Worm (Caenorhabditis elegans): ENCODE results near the gene W07G1.7.

W07G1.7 gene

DNA sequence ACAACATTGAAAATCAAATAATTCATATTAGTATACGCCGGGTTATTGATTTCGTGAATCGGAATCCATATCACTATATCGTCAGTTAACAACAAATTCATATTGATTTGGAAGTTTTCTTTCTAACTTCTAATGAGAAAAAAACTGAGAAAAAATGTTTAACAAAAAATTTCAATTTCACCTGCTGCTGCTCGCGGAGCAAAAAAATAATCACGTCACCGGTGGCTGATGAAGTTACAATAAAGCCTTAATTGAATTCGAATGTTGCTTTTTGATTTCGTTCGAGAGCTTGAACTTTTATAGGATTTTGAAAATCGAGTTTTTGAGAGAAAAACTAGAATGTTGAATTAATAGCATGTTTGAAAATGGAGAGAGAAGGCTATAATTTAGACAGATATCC, 2.8 kb upstream of the W07G1.7 start, which contains the start of gene sre-43:
TSS of gene sre-43 (minus strand) at position 101 of the 400 bp plus-strand sequence.
- TF ChIP-seq elt-1 (tag; optimal IDR thresholded peaks at IDR 0.05; ENCODE audit: borderline replicate concordance, insufficient read depth) (no peak), unc-39 (tag; optimal IDR thresholded peaks at IDR 0.05) (no peak), ceh-39 (tag; optimal IDR thresholded peaks at IDR 0.05) (no peak), nhr-237 (tag; optimal IDR thresholded peaks at IDR 0.05) (no peak), mep-1 (tag; optimal IDR thresholded peaks at IDR 0.05) (no peak), ceh-83 (GFP tag; optimal IDR thresholded peaks at IDR 0.05) (no peak), blmp-1 (tag; optimal IDR thresholded peaks at IDR 0.05) (no peak), cnd-1 (tag; optimal IDR thresholded peaks at IDR 0.05) (no peak), pha-4 (tag; optimal IDR thresholded peaks at IDR 0.05) (no peak), elt-3 (tag; optimal IDR thresholded peaks at IDR 0.05) (no peak), ztf-11 (tag; optimal IDR thresholded peaks at IDR 0.05) (no peak), flh-1 (GFP tag; optimal IDR thresholded peaks at IDR 0.05) (no peak), ces-1 (GFP tag; optimal IDR thresholded peaks at IDR 0.05) (no peak), sptf-1 (tag; optimal IDR thresholded peaks at IDR 0.05) (no peak)

DNA sequence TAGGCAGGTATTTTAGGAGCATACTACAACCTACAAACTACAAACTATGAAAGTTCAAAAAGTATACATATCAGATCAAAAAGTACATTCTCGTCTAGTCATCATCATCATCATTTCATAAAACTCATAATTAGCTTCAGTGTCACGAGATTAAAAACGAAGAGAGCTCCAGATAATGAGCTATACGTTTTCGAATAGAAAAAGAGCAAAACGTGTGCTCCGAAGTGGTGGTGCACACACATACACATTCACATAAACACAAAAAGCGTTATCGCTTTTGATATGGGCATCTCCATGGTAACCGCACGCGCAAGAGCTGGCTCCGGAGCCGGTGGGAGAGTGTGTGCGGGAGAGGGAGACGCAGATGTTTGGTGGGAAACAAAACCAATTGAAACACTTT, 1.8 kb downstream of the W07G1.7 start:
- TF ChIP-seq nhr-12 (tag; optimal IDR thresholded peaks at IDR 0.05) (no peak), lin-32 (GFP tag; optimal IDR thresholded peaks at IDR 0.05) (no peak), ceh-83 (GFP tag; optimal IDR thresholded peaks at IDR 0.05) (no peak), lin-13 (tag; optimal IDR thresholded peaks at IDR 0.05) (no peak), sem-2 (GFP tag; optimal IDR thresholded peaks at IDR 0.05) (no peak), elt-1 (tag; optimal IDR thresholded peaks at IDR 0.05; ENCODE audit: borderline replicate concordance, insufficient read depth) (no peak), mep-1 (tag; optimal IDR thresholded peaks at IDR 0.05) (no peak), M03D4.4 (tag; optimal IDR thresholded peaks at IDR 0.05) (no peak), lsy-2 (tag; optimal IDR thresholded peaks at IDR 0.05) (no peak), ces-1 (GFP tag; optimal IDR thresholded peaks at IDR 0.05) (no peak), sptf-1 (tag; optimal IDR thresholded peaks at IDR 0.05) (no peak)

DNA sequence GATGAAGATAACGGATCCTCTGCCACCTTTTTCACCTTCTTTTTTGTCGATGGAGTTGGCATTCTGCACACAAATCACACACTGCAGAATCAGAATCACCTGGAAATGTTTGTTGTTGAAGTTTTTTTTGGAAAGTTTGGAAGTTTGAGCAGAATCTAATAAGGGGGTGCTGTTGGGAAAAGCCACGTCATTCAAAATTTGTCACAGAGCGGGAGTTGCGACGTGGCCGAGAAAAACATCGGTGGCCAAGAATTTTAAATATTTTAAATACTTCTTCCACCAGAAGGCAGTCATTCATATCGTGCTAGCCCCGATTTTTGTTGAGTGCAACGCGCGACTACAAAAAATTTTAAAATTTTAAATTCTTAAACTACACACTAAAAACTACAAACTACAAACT, 3.8 kb downstream of the W07G1.7 start, which contains the start of gene rpi-1:
TSS of gene rpi-1 (minus strand) at position 101 of the 400 bp plus-strand sequence.
- TF ChIP-seq elt-3 (tag; optimal IDR thresholded peaks at IDR 0.05) (no peak), drap-1 (GFP tag; optimal IDR thresholded peaks at IDR 0.05) (no peak), nhr-12 (tag; optimal IDR thresholded peaks at IDR 0.05) (no peak), sptf-1 (tag; optimal IDR thresholded peaks at IDR 0.05) (no peak), ces-1 (GFP tag; optimal IDR thresholded peaks at IDR 0.05) (no peak), mls-2 (tag; optimal IDR thresholded peaks at IDR 0.05) (no peak), nhr-2 (tag; optimal IDR thresholded peaks at IDR 0.05) (no peak), nhr-76 (tag; optimal IDR thresholded peaks at IDR 0.05) (no peak), ceh-83 (GFP tag; optimal IDR thresholded peaks at IDR 0.05) (no peak)

DNA sequence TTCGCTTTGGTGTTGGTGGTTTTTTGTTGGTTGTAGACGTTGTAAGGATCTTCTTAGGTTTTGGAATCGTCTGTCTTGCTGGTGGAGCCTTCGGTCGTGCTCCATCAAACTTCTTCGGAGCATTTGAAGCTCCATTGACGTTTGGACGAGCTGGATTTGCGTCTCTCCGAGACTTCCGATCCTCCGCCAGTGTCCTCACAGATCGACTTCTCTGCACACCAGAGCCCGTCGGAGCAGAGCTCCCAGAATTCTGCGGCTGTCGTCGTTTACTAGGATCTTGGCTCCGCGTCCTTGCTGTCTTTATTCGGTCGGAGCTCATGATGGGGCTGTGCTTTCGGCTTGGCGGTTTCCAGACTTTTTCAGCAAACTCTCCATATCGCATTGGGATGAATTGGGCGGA, 4.6 kb downstream of the W07G1.7 start:
- TF ChIP-seq nhr-28 (tag; optimal IDR thresholded peaks at IDR 0.05) (no peak), unc-39 (tag; optimal IDR thresholded peaks at IDR 0.05) (no peak), lin-32 (GFP tag; optimal IDR thresholded peaks at IDR 0.05) (no peak), elt-1 (tag; optimal IDR thresholded peaks at IDR 0.05; ENCODE audit: borderline replicate concordance, insufficient read depth) (no peak), sptf-1 (tag; optimal IDR thresholded peaks at IDR 0.05) (no peak), mls-2 (tag; optimal IDR thresholded peaks at IDR 0.05) (no peak), blmp-1 (tag; optimal IDR thresholded peaks at IDR 0.05) (no peak), zip-8 (tag; optimal IDR thresholded peaks at IDR 0.05) (no peak), mab-5 (tag; optimal IDR thresholded peaks at IDR 0.05) (no peak), lin-13 (tag; optimal IDR thresholded peaks at IDR 0.05) (no peak)

DNA sequence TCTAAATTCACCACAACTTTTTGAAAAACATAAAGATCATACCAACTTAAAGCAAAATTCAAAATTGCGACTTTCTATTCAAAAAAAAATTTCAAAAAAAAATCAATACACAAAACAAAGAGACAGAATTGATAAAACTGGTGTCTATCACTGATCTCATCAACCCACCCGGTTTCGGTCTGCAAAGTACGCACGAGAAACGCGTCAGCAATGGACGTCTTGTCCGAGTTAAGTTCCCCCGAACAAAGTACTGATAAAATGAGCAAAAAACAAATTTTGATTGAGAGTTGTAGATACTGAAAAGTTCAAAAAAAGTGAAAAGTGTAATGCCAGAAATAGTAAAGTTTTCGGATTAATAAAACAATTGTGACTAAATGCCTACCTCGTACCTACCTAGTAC, 7.8 kb downstream of the W07G1.7 start:
- TF ChIP-seq snpc-4 (tag; optimal IDR thresholded peaks at IDR 0.05): no peak
- TF ChIP-seq elt-1 (tag; optimal IDR thresholded peaks at IDR 0.05; ENCODE audit: borderline replicate concordance, insufficient read depth): no peak
- TF ChIP-seq mep-1 (tag; optimal IDR thresholded peaks at IDR 0.05): no peak
- TF ChIP-seq lin-13 (tag; optimal IDR thresholded peaks at IDR 0.05): no peak
- no peak for TF ChIP-seq hlh-1 (tag; optimal IDR thresholded peaks at IDR 0.05)
- TF ChIP-seq mab-5 (tag; optimal IDR thresholded peaks at IDR 0.05): no peak
- no peak for TF ChIP-seq tbx-8 (GFP tag; optimal IDR thresholded peaks at IDR 0.05)
- TF ChIP-seq elt-3 (tag; optimal IDR thresholded peaks at IDR 0.05): no peak
- no peak for TF ChIP-seq pha-4 (tag; optimal IDR thresholded peaks at IDR 0.05)
- TF ChIP-seq ceh-83 (GFP tag; optimal IDR thresholded peaks at IDR 0.05): no peak
- TF ChIP-seq sem-2 (GFP tag; optimal IDR thresholded peaks at IDR 0.05): no peak
- no peak for TF ChIP-seq nhr-76 (tag; optimal IDR thresholded peaks at IDR 0.05)
- no peak for TF ChIP-seq zip-8 (tag; optimal IDR thresholded peaks at IDR 0.05)
- TF ChIP-seq flh-1 (GFP tag; optimal IDR thresholded peaks at IDR 0.05): no peak
- TF ChIP-seq ces-1 (GFP tag; optimal IDR thresholded peaks at IDR 0.05): no peak
- TF ChIP-seq nhr-12 (tag; optimal IDR thresholded peaks at IDR 0.05): no peak
- TF ChIP-seq M03D4.4 (tag; optimal IDR thresholded peaks at IDR 0.05): no peak
- no peak for TF ChIP-seq nhr-237 (tag; optimal IDR thresholded peaks at IDR 0.05)
- TF ChIP-seq unc-120 (tag; optimal IDR thresholded peaks at IDR 0.05; ENCODE audit: poor library complexity, severe bottlenecking): no peak

Measured in whole organism, mixed stage, embryonic.